Fruit fly (Drosophila melanogaster) whole organism: ENCODE results near the gene CG14712.

Experiments used
- CG8478 ChIP-seq: fragments of >200 bp; optimal IDR thresholded peaks from 2 replicates; lab custom pipeline; 2018; ENCODE audit warnings: inconsistent platforms
- Dll ChIP-seq: fragments of >200 bp; optimal IDR thresholded peaks from 2 replicates; lab custom pipeline; 2017
- psq ChIP-seq: fragments of >200 bp; optimal IDR thresholded peaks from 2 replicates; lab custom pipeline; 2017
- usp ChIP-seq: fragments of >200 bp; optimal IDR thresholded peaks from 2 replicates; lab custom pipeline; 2017; ENCODE audit warnings: missing biosample characterization, missing genetic modification characterization, mixed read lengths

DNA sequence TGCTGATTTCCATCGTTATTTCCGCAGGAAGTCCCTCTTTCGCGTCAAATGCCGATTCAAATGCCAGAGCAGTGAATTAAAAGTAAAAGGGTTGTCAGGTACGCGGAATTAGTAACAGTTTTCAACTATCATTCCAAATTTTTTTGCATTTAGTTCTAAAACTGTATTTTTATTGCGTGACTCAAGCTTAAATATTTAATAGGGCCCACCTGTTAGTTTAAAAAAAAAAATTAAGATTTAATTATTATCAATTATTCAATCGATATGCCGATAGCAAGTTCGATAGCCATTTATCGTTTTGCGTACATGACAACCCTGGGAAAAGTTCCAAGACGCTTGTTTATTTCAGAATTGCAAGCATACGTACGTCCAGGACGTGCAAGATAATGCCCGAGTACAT lies 5.5 kb upstream of the CG14712 start, which contains the start of gene CG14711:
- TF ChIP-seq psq = no peak
- no peak for TF ChIP-seq CG8478 (lab: Kevin White, UChicago)
- no peak for TF ChIP-seq Dll (lab: Kevin White, UChicago)
- TF ChIP-seq usp = no peak
